Worm (Caenorhabditis elegans): ENCODE data around the gene srxa-15.

srxa-15 gene

DNA sequence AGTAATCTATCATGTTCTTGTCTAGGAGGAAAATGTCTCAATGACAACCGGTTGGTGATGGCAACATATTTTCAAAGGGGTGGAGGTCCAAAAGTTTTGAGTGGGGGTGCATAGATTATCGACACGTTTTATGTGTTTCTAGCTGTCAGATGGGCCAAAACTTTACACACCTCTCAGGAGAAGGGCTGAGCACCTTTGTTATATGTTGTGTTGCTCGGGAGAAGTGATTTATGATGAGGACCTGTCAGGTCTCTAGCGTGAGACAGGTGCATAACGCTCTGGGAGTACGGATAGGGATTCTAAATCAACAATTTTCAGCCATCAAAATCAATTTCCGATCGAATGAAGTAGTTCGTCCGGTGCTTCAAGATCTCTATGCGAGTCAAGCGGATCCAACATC is 14.6 kb downstream of the srxa-15 start:
- TF ChIP-seq elt-2 (tag; optimal IDR thresholded peaks at IDR 0.05) (no peak), nfya-1 (tag; optimal IDR thresholded peaks at IDR 0.05; ENCODE audit: insufficient read depth) (no peak), fkh-10 (GFP tag; optimal IDR thresholded peaks at IDR 0.05) (no peak), nhr-237 (tag; optimal IDR thresholded peaks at IDR 0.05) (no peak), tbx-2 (tag; optimal IDR thresholded peaks at IDR 0.05) (no peak), unc-62 (GFP tag; optimal IDR thresholded peaks at IDR 0.05) (no peak), egl-27 (tag; optimal IDR thresholded peaks at IDR 0.05) (no peak), mml-1 (tag; optimal IDR thresholded peaks at IDR 0.05) (no peak), ceh-9 (tag; optimal IDR thresholded peaks at IDR 0.05) (no peak), sea-2 (GFP tag; optimal IDR thresholded peaks at IDR 0.05) (no peak), ama-1 (optimal IDR thresholded peaks at IDR 0.05) (no peak), daf-12 (tag; optimal IDR thresholded peaks at IDR 0.05) (no peak), nhr-28 (tag; optimal IDR thresholded peaks at IDR 0.05) (no peak), pqm-1 (tag; optimal IDR thresholded peaks at IDR 0.05) (no peak), ZK546.5 (tag; optimal IDR thresholded peaks at IDR 0.05) (no peak), elt-1 (tag; optimal IDR thresholded peaks at IDR 0.05) (no peak), nhr-67 (tag; optimal IDR thresholded peaks at IDR 0.05) (no peak), nhr-25 (tag; optimal IDR thresholded peaks at IDR 0.05) (no peak), lin-15B (tag; optimal IDR thresholded peaks at IDR 0.05) (no peak)

DNA sequence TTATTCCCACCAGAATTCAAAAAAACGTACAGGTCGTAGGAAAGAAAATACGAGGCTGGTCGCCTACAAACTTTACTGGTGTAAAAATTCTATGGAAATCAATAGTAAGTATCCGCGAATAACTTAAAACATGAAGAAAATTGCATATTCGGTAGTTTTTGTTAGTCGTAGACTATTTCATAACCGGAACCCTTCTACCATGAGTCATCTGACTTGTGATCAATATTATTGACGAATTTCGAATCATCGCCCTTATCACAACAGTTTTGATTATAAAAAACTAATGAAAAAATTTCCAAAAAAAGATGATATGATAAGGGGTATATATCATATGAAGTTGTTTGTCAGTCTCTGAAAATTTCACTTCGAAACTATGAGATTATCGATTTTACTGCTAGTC is 18.0 kb downstream of the srxa-15 start, which contains the start of gene W01F3.2:
W01F3.2 (plus strand) TSS at position 301 of the 400 bp plus-strand sequence.
- no peak for TF ChIP-seq lsy-12 (tag; optimal IDR thresholded peaks at IDR 0.05)
- TF ChIP-seq nhr-28 (tag; optimal IDR thresholded peaks at IDR 0.05) = no peak
- TF ChIP-seq fkh-10 (GFP tag; optimal IDR thresholded peaks at IDR 0.05) = no peak
- no peak for TF ChIP-seq daf-12 (tag; optimal IDR thresholded peaks at IDR 0.05)
- TF ChIP-seq nhr-23 (tag; optimal IDR thresholded peaks at IDR 0.05) = no peak
- TF ChIP-seq ceh-28 (tag; optimal IDR thresholded peaks at IDR 0.05) = no peak
- no peak for TF ChIP-seq sea-2 (GFP tag; optimal IDR thresholded peaks at IDR 0.05)
- no peak for TF ChIP-seq nhr-43 (tag; optimal IDR thresholded peaks at IDR 0.05; ENCODE audit: poor library complexity, severe bottlenecking)
- TF ChIP-seq ztf-4 (tag; optimal IDR thresholded peaks at IDR 0.05) = no peak
- no peak for TF ChIP-seq nhr-25 (tag; optimal IDR thresholded peaks at IDR 0.05)
- no peak for TF ChIP-seq hmg-11 (tag; optimal IDR thresholded peaks at IDR 0.05)
- TF ChIP-seq egl-5 (tag; optimal IDR thresholded peaks at IDR 0.05) = no peak
- TF ChIP-seq tbx-2 (tag; optimal IDR thresholded peaks at IDR 0.05) = no peak
- TF ChIP-seq pqm-1 (tag; optimal IDR thresholded peaks at IDR 0.05) = no peak
- TF ChIP-seq nhr-237 (tag; optimal IDR thresholded peaks at IDR 0.05) = no peak
- TF ChIP-seq eor-1 (tag; optimal IDR thresholded peaks at IDR 0.05) = no peak

DNA sequence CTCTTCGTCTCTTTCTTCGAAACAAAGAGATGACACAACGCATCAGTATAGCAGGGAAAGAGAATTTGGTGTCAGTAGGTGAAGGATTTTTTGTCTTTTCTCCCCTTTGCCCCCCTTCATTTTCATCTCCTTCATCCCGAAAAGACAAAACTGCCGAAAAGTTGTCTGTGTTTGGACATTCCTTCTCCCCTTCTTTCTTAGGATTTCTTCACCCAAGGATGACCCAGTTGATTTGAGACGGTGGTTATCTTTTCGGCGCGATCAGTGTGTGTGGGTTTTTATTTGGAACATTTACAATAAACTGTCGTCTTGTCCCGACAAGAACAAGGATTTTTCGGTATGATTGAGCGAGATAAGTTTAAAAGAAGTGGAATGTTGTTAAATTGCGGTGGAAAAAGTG is 20.5 kb downstream of the srxa-15 start:
- TF ChIP-seq nhr-23 (tag; optimal IDR thresholded peaks at IDR 0.05) (peak; percentile 74), nhr-28 (tag; optimal IDR thresholded peaks at IDR 0.05) (no peak)

DNA sequence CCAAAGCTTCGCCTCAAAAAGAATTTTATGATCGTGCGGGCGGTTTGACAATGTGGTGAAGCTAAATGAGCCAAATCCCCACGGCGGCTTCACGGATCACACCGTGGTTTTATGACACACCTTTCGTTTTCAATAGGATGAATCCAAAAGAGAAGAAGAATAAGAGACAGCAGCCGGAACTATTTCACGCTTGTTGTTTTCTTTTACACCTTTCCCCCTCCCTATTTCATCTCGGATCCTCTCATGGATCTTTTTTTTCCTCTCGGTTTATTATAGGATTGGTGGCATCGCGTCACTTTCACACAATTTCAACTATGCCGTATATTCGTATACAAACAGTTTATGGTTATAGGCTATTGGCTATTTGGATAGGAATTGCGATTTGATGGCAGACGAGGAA is 21.7 kb downstream of the srxa-15 start:
- no peak for TF ChIP-seq R02D3.7 (tag; optimal IDR thresholded peaks at IDR 0.05)
- no peak for TF ChIP-seq skn-1 (tag; optimal IDR thresholded peaks at IDR 0.05)
- no peak for TF ChIP-seq daf-12 (tag; optimal IDR thresholded peaks at IDR 0.05)
- no peak for TF ChIP-seq nhr-77 (tag; optimal IDR thresholded peaks at IDR 0.05)
- TF ChIP-seq aly-2 (tag; optimal IDR thresholded peaks at IDR 0.05) = no peak
- no peak for TF ChIP-seq nhr-25 (tag; optimal IDR thresholded peaks at IDR 0.05)

DNA sequence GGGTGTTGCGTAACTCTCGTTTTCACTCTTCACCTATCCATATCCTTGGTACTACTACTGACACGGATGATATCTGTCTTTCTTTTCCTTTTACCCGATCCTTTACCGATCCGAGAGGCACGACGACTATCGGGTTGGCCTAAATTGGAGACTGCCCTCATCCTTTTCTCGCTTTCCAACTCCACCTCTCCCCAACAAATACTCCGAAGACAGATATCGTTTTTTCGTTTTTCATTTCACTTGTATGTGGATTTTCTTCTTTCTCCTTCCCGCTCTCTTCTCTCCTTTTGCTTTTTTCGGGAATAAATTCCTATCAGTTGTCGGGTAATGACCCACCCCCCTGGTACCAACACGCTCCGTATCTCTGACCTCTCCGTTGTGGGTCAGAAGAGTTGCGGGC is 22.9 kb downstream of the srxa-15 start:
- TF ChIP-seq nhr-23 (tag; optimal IDR thresholded peaks at IDR 0.05) (peak; percentile 37), unc-39 (tag; optimal IDR thresholded peaks at IDR 0.05) (no peak), nhr-76 (tag; optimal IDR thresholded peaks at IDR 0.05) (no peak), ceh-9 (tag; optimal IDR thresholded peaks at IDR 0.05) (no peak), ztf-4 (tag; optimal IDR thresholded peaks at IDR 0.05) (no peak), snpc-4 (tag; optimal IDR thresholded peaks at IDR 0.05) (no peak), egl-5 (tag; optimal IDR thresholded peaks at IDR 0.05) (no peak)

DNA sequence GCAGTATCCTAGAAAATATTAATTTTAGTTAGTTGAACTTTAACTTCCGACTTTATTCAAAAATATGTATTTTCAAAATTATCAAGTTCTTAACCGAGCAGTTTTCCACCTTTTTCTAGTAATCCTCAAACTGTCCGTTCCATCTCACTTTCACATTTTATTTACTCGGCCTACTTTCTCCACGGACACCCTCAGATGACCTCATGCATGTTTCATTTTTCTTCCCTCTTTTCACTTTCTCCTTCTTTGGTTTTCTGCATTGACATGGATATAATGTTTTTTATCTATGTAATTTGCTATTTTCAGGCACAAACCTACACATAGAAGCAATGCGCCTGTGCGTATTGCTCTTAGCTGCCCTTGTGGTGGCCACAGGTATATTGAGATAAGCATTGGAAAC is 24.9 kb downstream of the srxa-15 start, which contains the start of gene mlt-11:
mlt-11 (plus strand) TSS at position 301 of the 400 bp plus-strand sequence.
- TF ChIP-seq jun-1 (tag; optimal IDR thresholded peaks at IDR 0.05) (no peak), ama-1 (optimal IDR thresholded peaks at IDR 0.05) (no peak), egl-27 (tag; optimal IDR thresholded peaks at IDR 0.05) (no peak), snpc-4 (tag; optimal IDR thresholded peaks at IDR 0.05) (no peak), ceh-9 (tag; optimal IDR thresholded peaks at IDR 0.05) (no peak), zag-1 (tag; optimal IDR thresholded peaks at IDR 0.05) (no peak), mml-1 (tag; optimal IDR thresholded peaks at IDR 0.05) (no peak), ztf-4 (tag; optimal IDR thresholded peaks at IDR 0.05) (no peak), nhr-237 (tag; optimal IDR thresholded peaks at IDR 0.05) (no peak)

Data from whole organism, L3 larva.